Fruit fly (Drosophila melanogaster) whole organism, embryonic: ENCODE measurements around the gene CG43759.
A peak's percentile ranks its signal among the peaks of the same experiment; 100 is the strongest.

Experiments
- Atf3 ChIP-seq: fragments of 200-800 bp; sonication (Bioruptor generic); optimal IDR thresholded peaks from 3 replicates; lab custom pipeline; 2016; ENCODE audit warnings: missing biosample characterization, missing genetic modification characterization
- CG12391 ChIP-seq: fragments of 200-800 bp; sonication (Bioruptor generic); optimal IDR thresholded peaks from 3 replicates; lab custom pipeline; 2018; ENCODE audit warnings: missing biosample characterization, mild to moderate bottlenecking, missing genetic modification characterization, moderate library complexity
- CG13624 ChIP-seq: fragments of 200-800 bp; sonication (Bioruptor generic); optimal IDR thresholded peaks from 2 replicates; lab custom pipeline; 2016; ENCODE audit warnings: missing biosample characterization, missing genetic modification characterization
- CG14860 ChIP-seq: fragments of 200-800 bp; sonication (Bioruptor generic); IDR thresholded peaks from 3 replicates; pipeline ENCODE4 v1.3.6; 2022; ENCODE audit warnings: missing biosample characterization, missing genetic modification characterization; ENCODE audit not compliant: partially characterized antibody
- CG15269 ChIP-seq: fragments of 200-800 bp; sonication (Bioruptor generic); optimal IDR thresholded peaks from 2 replicates; lab custom pipeline; 2018; ENCODE audit warnings: missing biosample characterization, mild to moderate bottlenecking, missing genetic modification characterization, moderate library complexity
- CG1647 ChIP-seq: fragments of 200-800 bp; sonication (Bioruptor generic); optimal IDR thresholded peaks from 3 replicates; lab custom pipeline; 2016; ENCODE audit warnings: missing biosample characterization, missing genetic modification characterization
- CG16863 ChIP-seq: fragments of 200-800 bp; sonication (Bioruptor generic); optimal IDR thresholded peaks from 3 replicates; lab custom pipeline; 2016; ENCODE audit warnings: missing biosample characterization, missing genetic modification characterization
- CG2120 ChIP-seq: fragments of 200-800 bp; sonication (Bioruptor generic); optimal IDR thresholded peaks from 3 replicates; lab custom pipeline; 2016; ENCODE audit warnings: missing biosample characterization, missing genetic modification characterization
- CG2712 ChIP-seq: fragments of 200-800 bp; optimal IDR thresholded peaks from 3 replicates; lab custom pipeline; 2019; ENCODE audit warnings: missing biosample characterization, mild to moderate bottlenecking, missing genetic modification characterization, moderate library complexity
- CG3281 ChIP-seq: fragments of 200-800 bp; sonication (Bioruptor generic); optimal IDR thresholded peaks from 3 replicates; lab custom pipeline; 2017; ENCODE audit warnings: missing biosample characterization, mild to moderate bottlenecking, missing genetic modification characterization
- CG3726 ChIP-seq: fragments of 200-800 bp; sonication (Bioruptor generic); IDR thresholded peaks from 3 replicates; pipeline ENCODE4, ENCODE4 v1.3.6; 2022; ENCODE audit warnings: missing biosample characterization, missing genetic modification characterization
- CG42726 ChIP-seq: fragments of 200-800 bp; sonication (Bioruptor generic); IDR thresholded peaks from 2 replicates; pipeline ENCODE4 v1.3.6; 2022; ENCODE audit warnings: missing biosample characterization, missing genetic modification characterization; ENCODE audit not compliant: partially characterized antibody
- CG4328 ChIP-seq: fragments of 200-800 bp; sonication (Bioruptor generic); optimal IDR thresholded peaks from 3 replicates; lab custom pipeline; 2017; ENCODE audit warnings: missing biosample characterization, missing genetic modification reagents, missing genetic modification characterization
- CG4360 ChIP-seq: fragments of 200-800 bp; sonication (Bioruptor generic); IDR thresholded peaks from 2 replicates; pipeline ENCODE4 v1.3.6; 2022; ENCODE audit warnings: missing biosample characterization, missing genetic modification characterization
- CG6765 ChIP-seq: fragments of 200-800 bp; sonication (Bioruptor generic); optimal IDR thresholded peaks from 3 replicates; lab custom pipeline; 2017; ENCODE audit warnings: missing biosample characterization, mild to moderate bottlenecking, missing genetic modification characterization
- CG8290 ChIP-seq, 3 experiments: fragments of 200-800 bp; sonication (Bioruptor generic); optimal IDR thresholded peaks; 2 replicates each; lab custom pipeline; 2016 to 2019; ENCODE audit warnings: missing biosample characterization in 3 of 3, missing genetic modification characterization in 3 of 3, mild to moderate bottlenecking in 2 of 3, moderate library complexity in 1 of 3
- CG9727 ChIP-seq: fragments of 200-800 bp; sonication (Bioruptor generic); optimal IDR thresholded peaks from 3 replicates; lab custom pipeline; 2017; ENCODE audit warnings: missing biosample characterization, mild to moderate bottlenecking, missing genetic modification characterization
- CoRest ChIP-seq: fragments of 200-800 bp; sonication (Bioruptor generic); optimal IDR thresholded peaks from 3 replicates; lab custom pipeline; 2018; ENCODE audit warnings: missing biosample characterization, mild to moderate bottlenecking, missing genetic modification characterization, moderate library complexity
- CrebB ChIP-seq: fragments of 200-800 bp; sonication (Bioruptor generic); optimal IDR thresholded peaks from 3 replicates; lab custom pipeline; 2018; ENCODE audit warnings: missing biosample characterization, mild to moderate bottlenecking, missing genetic modification characterization
- Dp ChIP-seq: fragments of 200-800 bp; sonication (Bioruptor generic); optimal IDR thresholded peaks from 2 replicates; lab custom pipeline; 2018; ENCODE audit warnings: missing biosample characterization, mild to moderate bottlenecking, missing genetic modification characterization, moderate library complexity
- Hr3 ChIP-seq: fragments of 200-800 bp; sonication (Bioruptor generic); optimal IDR thresholded peaks from 3 replicates; lab custom pipeline; 2016; ENCODE audit warnings: missing biosample characterization, missing genetic modification characterization
- Neu2 ChIP-seq: fragments of 200-800 bp; sonication (Bioruptor generic); optimal IDR thresholded peaks from 3 replicates; lab custom pipeline; 2016; ENCODE audit warnings: missing biosample characterization, missing genetic modification characterization, borderline replicate concordance
- Nf-YA ChIP-seq: fragments of 200-800 bp; sonication (Bioruptor generic); IDR thresholded peaks from 2 replicates; pipeline ENCODE4 v1.3.6; 2022; ENCODE audit warnings: missing biosample characterization, missing genetic modification characterization
- Nf-YC ChIP-seq: fragments of 200-800 bp; optimal IDR thresholded peaks from 3 replicates; lab custom pipeline; 2019; ENCODE audit warnings: missing biosample characterization, mild to moderate bottlenecking, missing genetic modification characterization, moderate library complexity
- Opbp ChIP-seq: fragments of 200-800 bp; sonication (Bioruptor generic); IDR thresholded peaks from 3 replicates; pipeline ENCODE4 v1.3.6; 2022; ENCODE audit warnings: missing biosample characterization, missing genetic modification characterization; ENCODE audit not compliant: partially characterized antibody
- Rfx ChIP-seq: fragments of 200-800 bp; sonication (Bioruptor generic); IDR thresholded peaks from 2 replicates; pipeline ENCODE4 v1.3.6; 2022; ENCODE audit warnings: missing biosample characterization, missing genetic modification characterization
- Sry-β ChIP-seq: fragments of 200-800 bp; sonication (Bioruptor generic); optimal IDR thresholded peaks from 2 replicates; lab custom pipeline; 2018; ENCODE audit warnings: missing biosample characterization, mild to moderate bottlenecking, missing genetic modification characterization, moderate library complexity
- Sry-δ ChIP-seq: fragments of 200-800 bp; sonication (Bioruptor generic); optimal IDR thresholded peaks from 2 replicates; lab custom pipeline; 2016; ENCODE audit warnings: missing biosample characterization, missing genetic modification characterization
- Ssrp ChIP-seq: fragments of 200-800 bp; sonication (Bioruptor generic); optimal IDR thresholded peaks from 2 replicates; lab custom pipeline; 2018; ENCODE audit warnings: missing biosample characterization, mild to moderate bottlenecking, missing genetic modification characterization, moderate library complexity
- ab ChIP-seq: fragments of 200-800 bp; sonication (Bioruptor generic); optimal IDR thresholded peaks from 2 replicates; lab custom pipeline; 2016; ENCODE audit warnings: missing biosample characterization, missing genetic modification characterization
- bbx ChIP-seq: fragments of 200-800 bp; sonication (Bioruptor generic); IDR thresholded peaks from 2 replicates; pipeline ENCODE4 v1.3.6; 2022; ENCODE audit warnings: missing biosample characterization, missing genetic modification characterization; ENCODE audit not compliant: partially characterized antibody
- chinmo ChIP-seq: fragments of 200-800 bp; sonication (Bioruptor generic); IDR thresholded peaks from 4 replicates; pipeline ENCODE4 v1.3.6; 2022; ENCODE audit warnings: missing biosample characterization, missing genetic modification characterization; ENCODE audit not compliant: partially characterized antibody
- corto ChIP-seq: fragments of 200-800 bp; sonication (Bioruptor generic); optimal IDR thresholded peaks from 2 replicates; lab custom pipeline; 2016; ENCODE audit warnings: missing biosample characterization, mild to moderate bottlenecking, missing genetic modification characterization, moderate library complexity
- dan ChIP-seq: fragments of 200-800 bp; sonication (Bioruptor generic); IDR thresholded peaks from 2 replicates; pipeline ENCODE4 v1.3.6; 2022; ENCODE audit warnings: missing biosample characterization, missing genetic modification characterization
- dmrt11E ChIP-seq: fragments of 200-800 bp; sonication (Bioruptor generic); optimal IDR thresholded peaks from 3 replicates; lab custom pipeline; 2018; ENCODE audit warnings: missing biosample characterization, mild to moderate bottlenecking, missing genetic modification characterization, moderate library complexity
- dpn ChIP-seq, 2 experiments: fragments of 200-800 bp; sonication (Bioruptor generic); optimal IDR thresholded peaks; 3 replicates each; lab custom pipeline; 2016; ENCODE audit warnings: missing biosample characterization in 2 of 2, missing genetic modification characterization in 2 of 2
- gsb ChIP-seq: fragments of 200-800 bp; sonication (Bioruptor generic); IDR thresholded peaks from 2 replicates; pipeline ENCODE4 v1.3.6; 2022; ENCODE audit warnings: missing biosample characterization, missing genetic modification characterization
- ind ChIP-seq: fragments of 200-800 bp; sonication (Bioruptor generic); optimal IDR thresholded peaks from 3 replicates; lab custom pipeline; 2016; ENCODE audit warnings: missing biosample characterization, missing genetic modification characterization
- jigr1 ChIP-seq: fragments of 200-800 bp; sonication (Bioruptor generic); IDR thresholded peaks from 3 replicates; pipeline ENCODE4 v1.3.6; 2022; ENCODE audit warnings: missing biosample characterization, missing genetic modification characterization
- mld ChIP-seq: fragments of 200-800 bp; sonication (Bioruptor generic); IDR thresholded peaks from 3 replicates; pipeline ENCODE4 v1.3.6; 2022; ENCODE audit warnings: missing biosample characterization, missing genetic modification characterization; ENCODE audit not compliant: partially characterized antibody
- nmo ChIP-seq: fragments of 200-800 bp; sonication (Bioruptor generic); optimal IDR thresholded peaks from 2 replicates; lab custom pipeline; 2018; ENCODE audit warnings: missing biosample characterization, mild to moderate bottlenecking, missing genetic modification characterization, moderate library complexity
- oc ChIP-seq: fragments of 200-800 bp; sonication (Bioruptor generic); optimal IDR thresholded peaks from 2 replicates; lab custom pipeline; 2018; ENCODE audit warnings: missing biosample characterization, mild to moderate bottlenecking, missing genetic modification characterization, moderate library complexity
- pzg ChIP-seq: fragments of 200-800 bp; sonication (Bioruptor generic); optimal IDR thresholded peaks from 3 replicates; lab custom pipeline; 2018; ENCODE audit warnings: missing biosample characterization, mild to moderate bottlenecking, missing genetic modification characterization, moderate library complexity
- run ChIP-seq: fragments of 200-800 bp; sonication (Bioruptor generic); optimal IDR thresholded peaks from 3 replicates; lab custom pipeline; 2018; ENCODE audit warnings: missing biosample characterization, mild to moderate bottlenecking, missing genetic modification characterization
- sc ChIP-seq, 3 experiments: fragments of >200 bp in 2 of 3; fragments of 200-800 bp in 1 of 3; sonication (Bioruptor generic) in 1 of 3; optimal IDR thresholded peaks; 2 replicates in 2 of 3; 3 replicates in 1 of 3; lab custom pipeline; 2017; ENCODE audit warnings: mild to moderate bottlenecking in 1 of 3, missing biosample characterization in 1 of 3, missing genetic modification characterization in 1 of 3, missing genetic modification reagents in 1 of 3
- sug ChIP-seq: fragments of 200-800 bp; optimal IDR thresholded peaks from 2 replicates; lab custom pipeline; 2019; ENCODE audit warnings: missing biosample characterization, mild to moderate bottlenecking, missing genetic modification characterization, moderate library complexity
- tgo ChIP-seq: fragments of 200-800 bp; sonication (Bioruptor generic); IDR thresholded peaks from 3 replicates; pipeline ENCODE4 v1.3.6; 2022; ENCODE audit warnings: missing biosample characterization, missing genetic modification characterization
- toy ChIP-seq: fragments of 200-800 bp; sonication (Bioruptor generic); IDR thresholded peaks from 2 replicates; pipeline ENCODE4 v1.3.6; 2022; ENCODE audit warnings: missing biosample characterization, missing genetic modification characterization
- trem ChIP-seq: fragments of 200-800 bp; optimal IDR thresholded peaks from 3 replicates; lab custom pipeline; 2019; ENCODE audit warnings: missing biosample characterization, mild to moderate bottlenecking, missing genetic modification characterization, moderate library complexity
- tx ChIP-seq: fragments of 200-800 bp; sonication (Bioruptor generic); optimal IDR thresholded peaks from 2 replicates; lab custom pipeline; 2016; ENCODE audit warnings: missing biosample characterization, missing genetic modification characterization

CG43759 gene

dm6 chrX:18893433-18893832 lies 36.7 kb upstream of the CG43759 start, which contains the start of gene Flacc (continued):
- TF ChIP-seq CrebB (tag; lab: Kevin White, UChicago), result no peak
- no peak for TF ChIP-seq CG16863 (GFP tag; lab: Kevin White, UChicago)
- TF ChIP-seq Ssrp, result no peak
- no peak for TF ChIP-seq CG4328 (GFP tag; lab: Kevin White, UChicago)
- TF ChIP-seq Nf-YC, result no peak
- no peak for TF ChIP-seq Sry-β (GFP tag; lab: Kevin White, UChicago)
- no peak for TF ChIP-seq run (tag; lab: Kevin White, UChicago)
- no peak for TF ChIP-seq CG8290 (GFP tag; optimal IDR thresholded peaks at IDR 0.05; lab: Kevin White, UChicago)
- no peak for TF ChIP-seq CG8290 (tag; optimal IDR thresholded peaks at IDR 0.05; lab: Kevin White, UChicago)
- TF ChIP-seq dpn (GFP tag; optimal IDR thresholded peaks at IDR 0.05; lab: Kevin White, UChicago), result no peak
- peak; percentile 86 for TF ChIP-seq Dp (GFP tag; lab: Kevin White, UChicago)
- no peak for TF ChIP-seq dan (GFP tag; lab: Robert Waterston, UW)
- TF ChIP-seq dmrt11E (tag; lab: Kevin White, UChicago), result no peak
- TF ChIP-seq Hr3 (GFP tag; lab: Kevin White, UChicago), result no peak
- TF ChIP-seq sug, result no peak
- TF ChIP-seq CG4360 (GFP tag; lab: Robert Waterston, UW), result no peak
- TF ChIP-seq tx (GFP tag; lab: Kevin White, UChicago), result no peak
- no peak for TF ChIP-seq tgo (GFP tag; lab: Robert Waterston, UW)
- TF ChIP-seq mld (GFP tag; lab: Robert Waterston, UW), result peak; percentile 86
- TF ChIP-seq Sry-δ (GFP tag; lab: Kevin White, UChicago), result peak; percentile 55
- no peak for TF ChIP-seq ind
- no peak for TF ChIP-seq Neu2 (GFP tag; lab: Kevin White, UChicago)
- TF ChIP-seq CG3281 (GFP tag; lab: Kevin White, UChicago), result no peak
- TF ChIP-seq CG9727 (GFP tag; lab: Kevin White, UChicago), result no peak
- TF ChIP-seq gsb (GFP tag; lab: Robert Waterston, UW), result no peak
- TF ChIP-seq CG2120 (GFP tag; lab: Kevin White, UChicago), result no peak
- TF ChIP-seq CG1647 (GFP tag; lab: Kevin White, UChicago), result no peak
- TF ChIP-seq Atf3 (GFP tag; lab: Kevin White, UChicago), result no peak
- peak; percentile 9 for TF ChIP-seq CG12391 (tag; lab: Kevin White, UChicago)
- no peak for TF ChIP-seq CG3726 (GFP tag; lab: Robert Waterston, UW)
- TF ChIP-seq Rfx (GFP tag; lab: Robert Waterston, UW), result no peak
- no peak for TF ChIP-seq Nf-YA (GFP tag; lab: Robert Waterston, UW)
- TF ChIP-seq ab (GFP tag; lab: Kevin White, UChicago), result no peak
- TF ChIP-seq corto (GFP tag; lab: Kevin White, UChicago), result no peak
- 0 out of 4 replicates have a peak, but pooled peaks have one; percentile 73 for TF ChIP-seq chinmo (GFP tag; lab: Robert Waterston, UW)
- TF ChIP-seq jigr1 (GFP tag; lab: Robert Waterston, UW), result no peak
- peak; percentile 82; the same call in 2 of the 3 replicates for TF ChIP-seq Opbp (GFP tag; lab: Robert Waterston, UW)
- peak; percentile 52 for TF ChIP-seq pzg
- no peak for TF ChIP-seq CG13624 (GFP tag; lab: Kevin White, UChicago)
- no peak for TF ChIP-seq oc (tag; lab: Kevin White, UChicago)
- no peak for TF ChIP-seq sc (optimal IDR thresholded peaks at IDR 0.05; lab: Kevin White, UChicago)
- no peak for TF ChIP-seq sc (GFP tag; optimal IDR thresholded peaks at IDR 0.05; lab: Kevin White, UChicago)
- peak; percentile 3 for TF ChIP-seq CoRest (tag; lab: Kevin White, UChicago)
- TF ChIP-seq CG14860, result peak; percentile 75
- TF ChIP-seq nmo (GFP tag; lab: Kevin White, UChicago), result no peak
- TF ChIP-seq toy (GFP tag; lab: Robert Waterston, UW), result no peak
- no peak for TF ChIP-seq CG15269 (tag; lab: Kevin White, UChicago)
- TF ChIP-seq bbx (GFP tag; lab: Robert Waterston, UW), result peak; percentile 87
- no peak for TF ChIP-seq CG6765 (GFP tag; lab: Kevin White, UChicago)
- TF ChIP-seq trem (tag; lab: Kevin White, UChicago), result peak; percentile 46
- peak; percentile 33 for TF ChIP-seq CG2712 (tag; lab: Kevin White, UChicago)
- TF ChIP-seq CG42726, result peak; percentile 37; the same call in 1 of the 2 replicates
